Worm (Caenorhabditis elegans) whole organism, mixed stage, embryonic: ENCODE measurements around the gene aka-1.

Experiments used
- elt-3 ChIP-seq: fragments of 150-350 bp; optimal IDR thresholded peaks from 2 replicates; lab custom pipeline; 2014; ENCODE audit warnings: missing biosample characterization, missing genetic modification characterization
- lsy-2 ChIP-seq: fragments of 150-350 bp; optimal IDR thresholded peaks from 2 replicates; lab custom pipeline; 2014; ENCODE audit warnings: missing biosample characterization, missing genetic modification characterization
- unc-62 ChIP-seq: fragments of 150-350 bp; optimal IDR thresholded peaks from 2 replicates; lab custom pipeline; 2014; ENCODE audit warnings: missing biosample characterization, missing genetic modification reagents, missing genetic modification characterization
- ztf-11 ChIP-seq: fragments of 150-350 bp; optimal IDR thresholded peaks from 2 replicates; lab custom pipeline; 2014; ENCODE audit warnings: missing biosample characterization, missing genetic modification characterization

ce11 chrII:7519221-7519620, 40.9 kb upstream of the aka-1 start, which contains the start of gene glb-9:
- TF ChIP-seq elt-3 = no peak
- TF ChIP-seq lsy-2 (tag; lab: Kevin White, UChicago) = no peak
- no peak for TF ChIP-seq unc-62 (GFP tag; lab: Kevin White, UChicago)
- no peak for TF ChIP-seq ztf-11 (tag; lab: Kevin White, UChicago)
